Worm (Caenorhabditis elegans): Measurements from ENCODE around the gene mam-5.

DNA sequence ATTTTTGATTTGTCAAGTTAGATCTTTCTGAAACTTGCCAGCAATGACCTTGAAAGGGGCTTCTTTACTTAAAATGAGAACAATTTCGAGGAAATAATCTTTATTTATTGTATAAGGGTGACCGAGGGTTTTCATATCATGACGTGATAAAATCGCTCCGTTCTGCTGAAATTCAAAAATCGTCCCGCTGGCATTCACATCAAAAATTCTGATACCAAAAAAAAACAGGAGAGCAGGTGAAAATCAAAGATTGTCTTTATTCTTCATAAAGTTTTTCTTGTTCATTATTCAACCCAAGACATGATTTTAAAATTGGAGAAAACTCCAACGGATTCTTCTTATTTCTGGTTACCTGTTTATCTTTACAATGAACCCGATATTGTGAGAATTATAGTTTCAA lies 8.4 kb upstream of the mam-5 start, which contains the start of gene sre-28:
- TF ChIP-seq lsy-2 (tag; optimal IDR thresholded peaks at IDR 0.05): no peak
- no peak for TF ChIP-seq nhr-12 (tag; optimal IDR thresholded peaks at IDR 0.05)
- no peak for TF ChIP-seq elt-3 (tag; optimal IDR thresholded peaks at IDR 0.05)
- TF ChIP-seq pha-4 (tag; optimal IDR thresholded peaks at IDR 0.05): no peak
- no peak for TF ChIP-seq blmp-1 (tag; optimal IDR thresholded peaks at IDR 0.05)
- TF ChIP-seq nhr-237 (tag; optimal IDR thresholded peaks at IDR 0.05): no peak
- TF ChIP-seq unc-62 (GFP tag; optimal IDR thresholded peaks at IDR 0.05): no peak
- TF ChIP-seq ztf-11 (tag; optimal IDR thresholded peaks at IDR 0.05): no peak
- TF ChIP-seq zip-8 (tag; optimal IDR thresholded peaks at IDR 0.05): no peak
- TF ChIP-seq snpc-4 (tag; optimal IDR thresholded peaks at IDR 0.05): no peak
- no peak for TF ChIP-seq mep-1 (tag; optimal IDR thresholded peaks at IDR 0.05)
- no peak for TF ChIP-seq ces-1 (GFP tag; optimal IDR thresholded peaks at IDR 0.05)
- TF ChIP-seq ceh-39 (tag; optimal IDR thresholded peaks at IDR 0.05): no peak
